Fruit fly (Drosophila melanogaster) whole organism, embryonic: ENCODE measurements around the gene CG32259.

Experiments used
- B-H2 ChIP-seq: fragments of 200-800 bp; sonication (Bioruptor generic); optimal IDR thresholded peaks from 2 replicates; lab custom pipeline; 2018; ENCODE audit warnings: missing biosample characterization, mild to moderate bottlenecking, missing genetic modification characterization
- CG10209 ChIP-seq: fragments of 200-800 bp; sonication (Bioruptor generic); optimal IDR thresholded peaks from 3 replicates; lab custom pipeline; 2017; ENCODE audit warnings: missing biosample characterization, mild to moderate bottlenecking, missing genetic modification characterization, missing genetic modification reagents
- CG11093 ChIP-seq: fragments of 200-800 bp; sonication (Bioruptor generic); IDR thresholded peaks from 3 replicates; pipeline ENCODE4 v1.3.6; 2022; ENCODE audit warnings: missing biosample characterization, missing genetic modification characterization
- CG12071 ChIP-seq: fragments of 200-800 bp; sonication (Bioruptor generic); optimal IDR thresholded peaks from 3 replicates; lab custom pipeline; 2018; ENCODE audit warnings: missing biosample characterization, mild to moderate bottlenecking, missing genetic modification characterization
- CG12942 ChIP-seq: fragments of 200-800 bp; sonication (Bioruptor generic); optimal IDR thresholded peaks from 3 replicates; lab custom pipeline; 2016; ENCODE audit warnings: missing biosample characterization, missing genetic modification characterization
- CG13287 ChIP-seq: fragments of 200-800 bp; sonication (Bioruptor generic); IDR thresholded peaks from 2 replicates; pipeline ENCODE4 v1.3.6; 2022; ENCODE audit warnings: missing biosample characterization, missing genetic modification characterization; ENCODE audit not compliant: partially characterized antibody
- CG14710 ChIP-seq: fragments of 200-800 bp; sonication (Bioruptor generic); optimal IDR thresholded peaks from 3 replicates; lab custom pipeline; 2019; ENCODE audit warnings: missing biosample characterization, mild to moderate bottlenecking, missing genetic modification characterization, moderate library complexity
- CG1529 ChIP-seq: fragments of 200-800 bp; sonication (Bioruptor generic); optimal IDR thresholded peaks from 3 replicates; lab custom pipeline; 2018; ENCODE audit warnings: missing biosample characterization, missing genetic modification characterization
- CG15514 ChIP-seq: fragments of 200-800 bp; sonication (Bioruptor generic); optimal IDR thresholded peaks from 3 replicates; lab custom pipeline; 2017; ENCODE audit warnings: missing biosample characterization, missing genetic modification characterization, mild to moderate bottlenecking, moderate library complexity, missing genetic modification reagents
- CG1647 ChIP-seq: fragments of 200-800 bp; sonication (Bioruptor generic); optimal IDR thresholded peaks from 3 replicates; lab custom pipeline; 2016; ENCODE audit warnings: missing biosample characterization, missing genetic modification characterization
- CG17186 ChIP-seq: fragments of 200-800 bp; sonication (Bioruptor generic); optimal IDR thresholded peaks from 3 replicates; lab custom pipeline; 2017; ENCODE audit warnings: missing biosample characterization, missing genetic modification reagents, missing genetic modification characterization
- CG18764 ChIP-seq: fragments of 200-800 bp; sonication (Bioruptor generic); optimal IDR thresholded peaks from 3 replicates; lab custom pipeline; 2016; ENCODE audit warnings: missing biosample characterization, missing genetic modification characterization
- CG2120 ChIP-seq: fragments of 200-800 bp; sonication (Bioruptor generic); optimal IDR thresholded peaks from 3 replicates; lab custom pipeline; 2016; ENCODE audit warnings: missing biosample characterization, missing genetic modification characterization
- CG2202 ChIP-seq: fragments of 200-800 bp; sonication (Bioruptor generic); optimal IDR thresholded peaks from 2 replicates; lab custom pipeline; 2018; ENCODE audit warnings: missing biosample characterization, mild to moderate bottlenecking, missing genetic modification characterization
- CG32532 ChIP-seq: fragments of 200-800 bp; sonication (Bioruptor generic); IDR thresholded peaks from 2 replicates; pipeline ENCODE4 v1.3.6; 2022; ENCODE audit warnings: missing biosample characterization, missing genetic modification characterization
- CG3847 ChIP-seq: fragments of 200-800 bp; sonication (Bioruptor generic); IDR thresholded peaks from 2 replicates; pipeline ENCODE4 v1.3.6; 2022; ENCODE audit warnings: missing biosample characterization, missing genetic modification characterization
- CG4328 ChIP-seq: fragments of 200-800 bp; sonication (Bioruptor generic); optimal IDR thresholded peaks from 3 replicates; lab custom pipeline; 2017; ENCODE audit warnings: missing biosample characterization, missing genetic modification reagents, missing genetic modification characterization
- CG4617 ChIP-seq: fragments of 200-800 bp; sonication (Bioruptor generic); optimal IDR thresholded peaks from 3 replicates; lab custom pipeline; 2016; ENCODE audit warnings: missing biosample characterization, missing genetic modification characterization, borderline replicate concordance
- CG8388 ChIP-seq: fragments of 200-800 bp; sonication (Bioruptor generic); optimal IDR thresholded peaks from 2 replicates; lab custom pipeline; 2019; ENCODE audit warnings: missing biosample characterization, mild to moderate bottlenecking, missing genetic modification characterization, moderate library complexity
- CG8765 ChIP-seq: fragments of 200-800 bp; sonication (Bioruptor generic); IDR thresholded peaks from 2 replicates; pipeline ENCODE4 v1.3.6; 2022; ENCODE audit warnings: missing biosample characterization, missing genetic modification characterization
- CkIIα-i1 ChIP-seq: fragments of 200-800 bp; sonication (Bioruptor generic); IDR thresholded peaks from 2 replicates; pipeline ENCODE4 v1.3.6; 2022; ENCODE audit warnings: missing biosample characterization, missing genetic modification characterization
- Doc2 ChIP-seq: fragments of 200-800 bp; sonication (Bioruptor generic); IDR thresholded peaks from 2 replicates; pipeline ENCODE4 v1.3.6; 2022; ENCODE audit warnings: missing biosample characterization, missing genetic modification characterization
- Fer3 ChIP-seq: fragments of 200-800 bp; sonication (Bioruptor generic); optimal IDR thresholded peaks from 2 replicates; lab custom pipeline; 2018; ENCODE audit warnings: missing biosample characterization, mild to moderate bottlenecking, missing genetic modification characterization, moderate library complexity
- H15 ChIP-seq: fragments of 200-800 bp; sonication (Bioruptor generic); IDR thresholded peaks from 3 replicates; pipeline ENCODE4 v1.3.6; 2022; ENCODE audit warnings: missing biosample characterization, missing genetic modification characterization
- HmgD ChIP-seq: fragments of 200-800 bp; sonication (Bioruptor generic); optimal IDR thresholded peaks from 3 replicates; lab custom pipeline; 2016; ENCODE audit warnings: missing biosample characterization, missing genetic modification characterization
- Kr ChIP-seq: fragments of 200-800 bp; sonication (Bioruptor generic); optimal IDR thresholded peaks from 2 replicates; lab custom pipeline; 2017; ENCODE audit warnings: missing biosample characterization, mild to moderate bottlenecking, missing genetic modification characterization
- MTF-1 ChIP-seq: fragments of 200-800 bp; sonication (Bioruptor generic); optimal IDR thresholded peaks from 2 replicates; lab custom pipeline; 2018; ENCODE audit warnings: missing biosample characterization, mild to moderate bottlenecking, missing genetic modification characterization, borderline replicate concordance
- Mrtf ChIP-seq: fragments of 200-800 bp; sonication (Bioruptor generic); IDR thresholded peaks from 3 replicates; pipeline ENCODE4 v1.3.6; 2022; ENCODE audit warnings: missing biosample characterization, missing genetic modification characterization
- NfI ChIP-seq: fragments of 200-800 bp; sonication (Bioruptor generic); optimal IDR thresholded peaks from 3 replicates; lab custom pipeline; 2018; ENCODE audit warnings: missing biosample characterization, mild to moderate bottlenecking, missing genetic modification characterization, moderate library complexity
- Ravus ChIP-seq: fragments of 200-800 bp; sonication (Bioruptor generic); IDR thresholded peaks from 2 replicates; pipeline ENCODE4 v1.3.6; 2022; ENCODE audit warnings: missing biosample characterization, missing genetic modification characterization
- Six4 ChIP-seq: fragments of 200-800 bp; sonication (Bioruptor generic); optimal IDR thresholded peaks from 2 replicates; lab custom pipeline; 2016; ENCODE audit warnings: missing biosample characterization, missing genetic modification characterization
- Spps ChIP-seq: fragments of 200-800 bp; sonication (Bioruptor generic); optimal IDR thresholded peaks from 2 replicates; lab custom pipeline; 2018; ENCODE audit warnings: missing biosample characterization, mild to moderate bottlenecking, missing genetic modification characterization
- Sry-β ChIP-seq: fragments of 200-800 bp; sonication (Bioruptor generic); optimal IDR thresholded peaks from 2 replicates; lab custom pipeline; 2018; ENCODE audit warnings: missing biosample characterization, mild to moderate bottlenecking, missing genetic modification characterization, moderate library complexity
- bigmax ChIP-seq: fragments of 200-800 bp; sonication (Bioruptor generic); optimal IDR thresholded peaks from 2 replicates; lab custom pipeline; 2018; ENCODE audit warnings: missing biosample characterization, mild to moderate bottlenecking, missing genetic modification characterization
- br ChIP-seq: fragments of >200 bp; optimal IDR thresholded peaks from 2 replicates; lab custom pipeline; 2017
- btn ChIP-seq: fragments of 200-800 bp; sonication (Bioruptor generic); optimal IDR thresholded peaks from 2 replicates; lab custom pipeline; 2016; ENCODE audit warnings: missing biosample characterization, missing genetic modification characterization
- dati ChIP-seq: fragments of 200-800 bp; sonication (Bioruptor generic); IDR thresholded peaks from 2 replicates; pipeline ENCODE4 v1.3.6; 2022; ENCODE audit warnings: missing biosample characterization, missing genetic modification characterization
- dmrt99B ChIP-seq: fragments of 200-800 bp; sonication (Bioruptor generic); optimal IDR thresholded peaks from 2 replicates; lab custom pipeline; 2018; ENCODE audit warnings: missing biosample characterization, mild to moderate bottlenecking, missing genetic modification characterization, moderate library complexity
- dpn ChIP-seq, 2 experiments: fragments of 200-800 bp; sonication (Bioruptor generic); optimal IDR thresholded peaks; 3 replicates each; lab custom pipeline; 2016; ENCODE audit warnings: missing biosample characterization in 2 of 2, missing genetic modification characterization in 2 of 2
- esg ChIP-seq: fragments of 200-800 bp; sonication (Bioruptor generic); conservative IDR thresholded peaks from 2 replicates; pipeline ENCODE4 v1.3.6; 2022; ENCODE audit warnings: missing biosample characterization, missing genetic modification characterization
- fd64A ChIP-seq: fragments of 200-800 bp; sonication (Bioruptor generic); optimal IDR thresholded peaks from 3 replicates; lab custom pipeline; 2018; ENCODE audit warnings: missing biosample characterization, mild to moderate bottlenecking, missing genetic modification characterization
- gfzf ChIP-seq: fragments of 200-800 bp; sonication (Bioruptor generic); optimal IDR thresholded peaks from 2 replicates; lab custom pipeline; 2016; ENCODE audit warnings: missing biosample characterization, mild to moderate bottlenecking, missing genetic modification characterization, moderate library complexity
- her ChIP-seq: fragments of 200-800 bp; sonication (Bioruptor generic); optimal IDR thresholded peaks from 2 replicates; lab custom pipeline; 2016; ENCODE audit warnings: missing biosample characterization, missing genetic modification characterization
- insv ChIP-seq, 2 experiments: fragments of 200-800 bp; sonication (Bioruptor generic); optimal IDR thresholded peaks; 3 replicates each; lab custom pipeline; 2016 to 2018; ENCODE audit warnings: missing biosample characterization in 2 of 2, missing genetic modification characterization in 2 of 2
- ken ChIP-seq: fragments of 200-800 bp; sonication (Bioruptor generic); IDR thresholded peaks from 3 replicates; pipeline ENCODE4 v1.3.6; 2022; ENCODE audit warnings: missing biosample characterization, missing genetic modification characterization
- pho ChIP-seq: fragments of 200-800 bp; sonication (Bioruptor generic); optimal IDR thresholded peaks from 2 replicates; lab custom pipeline; 2016; ENCODE audit warnings: missing biosample characterization, missing genetic modification characterization
- run ChIP-seq: fragments of 200-800 bp; sonication (Bioruptor generic); optimal IDR thresholded peaks from 3 replicates; lab custom pipeline; 2018; ENCODE audit warnings: missing biosample characterization, mild to moderate bottlenecking, missing genetic modification characterization
- schlank ChIP-seq: fragments of 200-800 bp; sonication (Bioruptor generic); optimal IDR thresholded peaks from 2 replicates; lab custom pipeline; 2018; ENCODE audit warnings: missing biosample characterization, mild to moderate bottlenecking, missing genetic modification characterization
- shn ChIP-seq: fragments of 200-800 bp; sonication (Bioruptor generic); optimal IDR thresholded peaks from 3 replicates; lab custom pipeline; 2016; ENCODE audit warnings: missing biosample characterization, missing genetic modification characterization
- so ChIP-seq: fragments of 200-800 bp; sonication (Bioruptor generic); IDR thresholded peaks from 3 replicates; pipeline ENCODE4 v1.3.6; 2022; ENCODE audit warnings: missing biosample characterization, missing genetic modification characterization
- tin ChIP-seq: fragments of 200-800 bp; sonication (Bioruptor generic); optimal IDR thresholded peaks from 3 replicates; lab custom pipeline; 2016; ENCODE audit warnings: missing biosample characterization, missing genetic modification characterization
- wdn ChIP-seq: fragments of 200-800 bp; sonication (Bioruptor generic); IDR thresholded peaks from 2 replicates; pipeline ENCODE4 v1.3.6; 2022; ENCODE audit warnings: missing biosample characterization, missing genetic modification characterization

CG32259 gene

DNA sequence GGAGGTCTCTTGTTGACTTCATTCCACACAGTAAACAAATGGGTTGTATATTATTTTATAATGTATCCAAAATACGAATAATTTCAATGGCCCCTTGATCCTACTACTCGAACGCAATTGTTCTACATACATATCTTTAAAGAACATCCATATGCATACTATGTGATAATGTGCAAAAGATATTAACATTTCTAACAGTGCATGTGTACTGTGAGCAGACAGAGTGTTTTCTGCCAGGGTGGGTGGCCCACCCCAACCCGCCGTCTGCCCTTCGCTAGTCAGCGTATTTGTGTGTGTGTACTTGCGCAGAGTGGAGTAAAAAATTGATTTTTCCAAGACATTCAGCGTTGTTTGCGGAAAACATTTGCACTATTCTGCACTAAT is 1.8 kb downstream of the CG32259 start (continued):
- peak; percentile 37 for TF ChIP-seq CG8388
- no peak for TF ChIP-seq dmrt99B
- no peak for TF ChIP-seq Sry-β (GFP tag; lab: Kevin White, UChicago)
- peak; percentile 50 for TF ChIP-seq CG15514 (GFP tag; lab: Kevin White, UChicago)
- no peak for TF ChIP-seq CG4328
- TF ChIP-seq CG8765 (GFP tag; lab: Robert Waterston, UW), result no peak; the same call in 1 of the 2 replicates
- TF ChIP-seq CG1529 (GFP tag; lab: Kevin White, UChicago), result no peak
- TF ChIP-seq Fer3 (tag; lab: Kevin White, UChicago), result peak; percentile 81
- TF ChIP-seq CG2120 (GFP tag; lab: Kevin White, UChicago), result peak; percentile 5
- no peak for TF ChIP-seq br
- no peak for TF ChIP-seq B-H2 (GFP tag; lab: Kevin White, UChicago)
- peak; percentile 51; the same call in 1 of the 3 replicates for TF ChIP-seq Mrtf
- peak; percentile 48 for TF ChIP-seq tin (GFP tag; lab: Kevin White, UChicago)
- TF ChIP-seq btn (GFP tag; lab: Kevin White, UChicago), result no peak
- no peak for TF ChIP-seq CG13287
- TF ChIP-seq NfI (GFP tag; lab: Kevin White, UChicago), result peak; percentile 75
- peak; percentile 7 for TF ChIP-seq CG1647
- no peak for TF ChIP-seq run (tag; lab: Kevin White, UChicago)
- TF ChIP-seq shn (GFP tag; lab: Kevin White, UChicago), result peak; percentile 18
- peak; percentile 19 for TF ChIP-seq Six4 (GFP tag; lab: Kevin White, UChicago)
- peak; percentile 41 for TF ChIP-seq MTF-1 (GFP tag; lab: Kevin White, UChicago)
- peak in 1 of 2 experiments; percentile 50 for TF ChIP-seq dpn (GFP tag; optimal IDR thresholded peaks at IDR 0.05; lab: Kevin White, UChicago)
- TF ChIP-seq dati (GFP tag; lab: Robert Waterston, UW), result peak; percentile 58; the same call in 1 of the 2 replicates
- TF ChIP-seq CG32532 (GFP tag; lab: Robert Waterston, UW), result peak; percentile 79
- peak; percentile 4 for TF ChIP-seq CG14710 (tag; lab: Kevin White, UChicago)
- no peak for TF ChIP-seq CG3847
- TF ChIP-seq fd64A (GFP tag; lab: Kevin White, UChicago), result no peak
- TF ChIP-seq Kr (GFP tag; lab: Kevin White, UChicago), result no peak
- peak; percentile 57 for TF ChIP-seq Ravus (GFP tag; lab: Robert Waterston, UW)
- no peak for TF ChIP-seq CG12942 (GFP tag; lab: Kevin White, UChicago)
- no peak for TF ChIP-seq gfzf (GFP tag; lab: Kevin White, UChicago)
- no peak for TF ChIP-seq CG11093 (GFP tag; lab: Robert Waterston, UW)
- TF ChIP-seq her (GFP tag; lab: Kevin White, UChicago), result no peak
- TF ChIP-seq CkIIα-i1 (GFP tag; lab: Robert Waterston, UW), result peak; percentile 22; the same call in 1 of the 2 replicates
- peak; percentile 64; the same call in 2 of the 3 replicates for TF ChIP-seq H15 (GFP tag; lab: Robert Waterston, UW)
- TF ChIP-seq CG4617 (GFP tag; lab: Kevin White, UChicago), result no peak
- TF ChIP-seq CG12071, result peak; percentile 78
- peak; percentile 81 for TF ChIP-seq esg (GFP tag; lab: Robert Waterston, UW)
- TF ChIP-seq CG18764 (GFP tag; lab: Kevin White, UChicago), result peak; percentile 0
- TF ChIP-seq bigmax (GFP tag; lab: Kevin White, UChicago), result no peak
- TF ChIP-seq Doc2 (GFP tag; lab: Robert Waterston, UW), result no peak; the same call in 1 of the 2 replicates
- peak; percentile 70; the same call in 2 of the 3 replicates for TF ChIP-seq ken
- TF ChIP-seq wdn (GFP tag; lab: Robert Waterston, UW), result no peak
- peak; percentile 12 for TF ChIP-seq CG17186 (GFP tag; lab: Kevin White, UChicago)
- no peak for TF ChIP-seq insv (GFP tag; optimal IDR thresholded peaks at IDR 0.05; lab: Kevin White, UChicago)
- no peak for TF ChIP-seq HmgD (GFP tag; lab: Kevin White, UChicago)
- TF ChIP-seq CG2202 (tag; lab: Kevin White, UChicago), result no peak
- no peak for TF ChIP-seq pho (GFP tag; lab: Kevin White, UChicago)
- peak; percentile 4 for TF ChIP-seq Spps (tag; lab: Kevin White, UChicago)
- TF ChIP-seq schlank (tag; lab: Kevin White, UChicago), result no peak
- TF ChIP-seq CG10209 (GFP tag; lab: Kevin White, UChicago), result no peak
- peak; percentile 8; the same call in 1 of the 3 replicates for TF ChIP-seq so (GFP tag; lab: Robert Waterston, UW)
